Fruit fly (Drosophila melanogaster): ENCODE data around the gene CG31266.

The CG31266 gene

dm6 chr3R:17118917-17119378, 13.5 kb upstream of the CG31266 start (continued):
- peak; percentile 49 for TF ChIP-seq CG34224 (GFP tag; IDR thresholded peaks at IDR 0.05; ENCODE audit: partially characterized antibody)
- TF ChIP-seq CG15073 (GFP tag; optimal IDR thresholded peaks at IDR 0.05) = no peak
- peak; percentile 20 for TF ChIP-seq sqz (GFP tag; optimal IDR thresholded peaks at IDR 0.05)
- TF ChIP-seq grau (tag; optimal IDR thresholded peaks at IDR 0.05) = no peak
- TF ChIP-seq MBD-R2 (GFP tag; IDR thresholded peaks at IDR 0.05) = peak; percentile 29; the same call in 1 of the 2 replicates
- TF ChIP-seq pan (optimal IDR thresholded peaks at IDR 0.05) = no peak
- peak in 1 of 2 experiments; percentile 18 for TF ChIP-seq pan (GFP tag; optimal IDR thresholded peaks at IDR 0.05 in 1 of 2, IDR thresholded peaks at IDR 0.05 in 1 of 2)
- 0 out of 2 replicates have a peak, but pooled peaks have one; percentile 32 for TF ChIP-seq wdn (GFP tag; IDR thresholded peaks at IDR 0.05)
- TF ChIP-seq zfh2 (GFP tag; optimal IDR thresholded peaks at IDR 0.05) = no peak
- peak; percentile 60 for TF ChIP-seq CG13287 (GFP tag; IDR thresholded peaks at IDR 0.05; ENCODE audit: partially characterized antibody)
- TF ChIP-seq hb (GFP tag; IDR thresholded peaks at IDR 0.05; ENCODE audit: partially characterized antibody) = no peak
- TF ChIP-seq Xrp1 (GFP tag; IDR thresholded peaks at IDR 0.05) = no peak
- TF ChIP-seq Eip74EF (GFP tag; optimal IDR thresholded peaks at IDR 0.05) = peak in 1 of 2 experiments; percentile 7
- TF ChIP-seq CG3281 (GFP tag; optimal IDR thresholded peaks at IDR 0.05) = peak; percentile 42
- TF ChIP-seq CG8359 (GFP tag; optimal IDR thresholded peaks at IDR 0.05; ENCODE audit: borderline replicate concordance) = peak; percentile 7
- TF ChIP-seq rib (GFP tag; IDR thresholded peaks at IDR 0.05) = peak; percentile 44; the same call in 1 of the 2 replicates
- no peak for TF ChIP-seq CG9797 (GFP tag; optimal IDR thresholded peaks at IDR 0.05)
- peak; percentile 68 for TF ChIP-seq pros (GFP tag; optimal IDR thresholded peaks at IDR 0.05)
- TF ChIP-seq CHES-1-like (GFP tag; optimal IDR thresholded peaks at IDR 0.05) = peak; percentile 25
- peak; percentile 42 for TF ChIP-seq sens (GFP tag)
- TF ChIP-seq cg (GFP tag; optimal IDR thresholded peaks at IDR 0.05) = peak; percentile 43
- peak in 1 of 2 experiments; percentile 70 for TF ChIP-seq crp (GFP tag; optimal IDR thresholded peaks at IDR 0.05)
- peak; percentile 85 for TF ChIP-seq Deaf1 (tag; optimal IDR thresholded peaks at IDR 0.05)
- peak; percentile 96 for TF ChIP-seq CG3163 (GFP tag; optimal IDR thresholded peaks at IDR 0.05)
- no peak for TF ChIP-seq CG6175 (GFP tag; IDR thresholded peaks at IDR 0.05)
- peak; percentile 36 for TF ChIP-seq CG12659 (GFP tag; optimal IDR thresholded peaks at IDR 0.05)
- no peak for TF ChIP-seq z (GFP tag; IDR thresholded peaks at IDR 0.05)
- peak; percentile 38 for TF ChIP-seq gcm (GFP tag; optimal IDR thresholded peaks at IDR 0.05)
- TF ChIP-seq CG14441 (GFP tag; IDR thresholded peaks at IDR 0.05) = peak; percentile 23; the same call in 1 of the 2 replicates
- TF ChIP-seq CG17385 (GFP tag; optimal IDR thresholded peaks at IDR 0.05) = peak; percentile 33
- TF ChIP-seq HmgZ (tag; optimal IDR thresholded peaks at IDR 0.05) = peak; percentile 14
- TF ChIP-seq disco-r (GFP tag; optimal IDR thresholded peaks at IDR 0.05) = no peak
- no peak for TF ChIP-seq hth (optimal IDR thresholded peaks at IDR 0.05)
- TF ChIP-seq ci (GFP tag; IDR thresholded peaks at IDR 0.05) = peak; percentile 56; the same call in 1 of the 3 replicates
- peak; percentile 18 for TF ChIP-seq CG13296 (GFP tag; optimal IDR thresholded peaks at IDR 0.05)
- TF ChIP-seq CG6791 (GFP tag; IDR thresholded peaks at IDR 0.05; ENCODE audit: partially characterized antibody) = 0 out of 3 replicates have a peak, but pooled peaks have one; percentile 36
- peak; percentile 21 for TF ChIP-seq sd (tag; optimal IDR thresholded peaks at IDR 0.05)
- TF ChIP-seq ERR (GFP tag; optimal IDR thresholded peaks at IDR 0.05) = no peak
- TF ChIP-seq hkb (optimal IDR thresholded peaks at IDR 0.05) = no peak
- TF ChIP-seq hkb (GFP tag; IDR thresholded peaks at IDR 0.05) = no peak
- no peak for TF ChIP-seq CG5953 (GFP tag; IDR thresholded peaks at IDR 0.05)
- TF ChIP-seq Trl (optimal IDR thresholded peaks at IDR 0.05) = peak; percentile 90 to 91
- no peak for TF ChIP-seq Trl (GFP tag; optimal IDR thresholded peaks at IDR 0.05)
- TF ChIP-seq Hsf (GFP tag; optimal IDR thresholded peaks at IDR 0.05) = no peak
- TF ChIP-seq CG10543 (GFP tag; optimal IDR thresholded peaks at IDR 0.05) = peak; percentile 50
- no peak for TF ChIP-seq sens-2 (GFP tag; IDR thresholded peaks at IDR 0.05)
- no peak for TF ChIP-seq dm (GFP tag; optimal IDR thresholded peaks at IDR 0.05)
- peak; percentile 22; the same call in 1 of the 2 replicates for TF ChIP-seq Adf1 (GFP tag; IDR thresholded peaks at IDR 0.05)
- TF ChIP-seq fd102C (GFP tag; optimal IDR thresholded peaks at IDR 0.05) = no peak
- TF ChIP-seq inv (GFP tag; IDR thresholded peaks at IDR 0.05; ENCODE audit: partially characterized antibody) = peak; percentile 39; the same call in 1 of the 2 replicates
- no peak for TF ChIP-seq pho (GFP tag; optimal IDR thresholded peaks at IDR 0.05)
